Worm (Caenorhabditis elegans) whole organism, L4/young adult: Measurements from ENCODE around the gene T28A8.6.

ENCODE experiments used
- W03F9.2 ChIP-seq: fragments of 150-350 bp; optimal IDR thresholded peaks from 2 replicates; lab custom pipeline; 2014; ENCODE audit warnings: missing biosample characterization, missing genetic modification characterization
- dao-5 ChIP-seq: sonication (generic microtip); optimal IDR thresholded peaks from 2 replicates; lab custom pipeline; 2016; ENCODE audit warnings: missing genotype, missing genetic modification characterization, moderate library complexity, missing compliant biosample characterization
- him-1 ChIP-seq: sonication (generic microtip); optimal IDR thresholded peaks from 2 replicates; lab custom pipeline; 2016; ENCODE audit warnings: missing genotype, missing genetic modification reagents, missing genetic modification characterization, missing compliant biosample characterization

T28A8.6 gene

ce11 chrIII:13526191-13526590, 27.2 kb downstream of the T28A8.6 start:
- no peak for TF ChIP-seq dao-5
- no peak for TF ChIP-seq W03F9.2
- no peak for TF ChIP-seq him-1 (tag; lab: Kevin White, UChicago)

ce11 chrIII:13526702-13527101, 27.7 kb downstream of the T28A8.6 start:
- TF ChIP-seq W03F9.2 (no peak), dao-5 (no peak), him-1 (tag; lab: Kevin White, UChicago) (no peak)

ce11 chrIII:13527424-13528097, 28.6 kb downstream of the T28A8.6 start, which contains the start of gene lron-13:
Gene lron-13, plus strand, starts transcription at chrIII:13527438.
- TF ChIP-seq him-1 (tag; lab: Kevin White, UChicago) (no peak), dao-5 (no peak), W03F9.2 (no peak)

ce11 chrIII:13528513-13529249, 29.7 kb downstream of the T28A8.6 start:
- no peak for TF ChIP-seq dao-5
- TF ChIP-seq W03F9.2 = no peak
- no peak for TF ChIP-seq him-1 (tag; lab: Kevin White, UChicago)

ce11 chrIII:13530017-13530416, 31.0 kb downstream of the T28A8.6 start:
- TF ChIP-seq dao-5 (no peak), him-1 (tag; lab: Kevin White, UChicago) (no peak), W03F9.2 (no peak)

ce11 chrIII:13530838-13531237, 31.8 kb downstream of the T28A8.6 start:
- TF ChIP-seq dao-5 = no peak

DNA sequence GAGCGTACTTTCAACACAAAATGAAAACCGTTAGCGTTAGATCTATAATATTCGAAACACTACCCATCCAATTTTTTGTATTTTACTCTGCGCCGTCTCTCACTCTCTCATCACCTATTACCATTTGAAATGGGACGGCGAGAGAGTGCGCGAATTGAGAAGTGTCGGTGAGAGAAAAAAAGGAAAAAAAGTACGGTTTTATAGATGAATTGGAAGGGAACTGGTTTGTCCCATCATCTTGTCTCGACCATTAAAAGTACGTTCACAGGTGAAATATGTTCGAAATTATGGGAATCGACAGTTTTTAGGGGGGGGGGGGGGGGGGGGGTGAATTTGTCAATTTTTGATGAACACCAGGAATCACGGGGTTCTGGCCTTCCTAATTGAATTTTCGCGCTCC, 35.7 kb downstream of the T28A8.6 start:
- TF ChIP-seq dao-5 = no peak

DNA sequence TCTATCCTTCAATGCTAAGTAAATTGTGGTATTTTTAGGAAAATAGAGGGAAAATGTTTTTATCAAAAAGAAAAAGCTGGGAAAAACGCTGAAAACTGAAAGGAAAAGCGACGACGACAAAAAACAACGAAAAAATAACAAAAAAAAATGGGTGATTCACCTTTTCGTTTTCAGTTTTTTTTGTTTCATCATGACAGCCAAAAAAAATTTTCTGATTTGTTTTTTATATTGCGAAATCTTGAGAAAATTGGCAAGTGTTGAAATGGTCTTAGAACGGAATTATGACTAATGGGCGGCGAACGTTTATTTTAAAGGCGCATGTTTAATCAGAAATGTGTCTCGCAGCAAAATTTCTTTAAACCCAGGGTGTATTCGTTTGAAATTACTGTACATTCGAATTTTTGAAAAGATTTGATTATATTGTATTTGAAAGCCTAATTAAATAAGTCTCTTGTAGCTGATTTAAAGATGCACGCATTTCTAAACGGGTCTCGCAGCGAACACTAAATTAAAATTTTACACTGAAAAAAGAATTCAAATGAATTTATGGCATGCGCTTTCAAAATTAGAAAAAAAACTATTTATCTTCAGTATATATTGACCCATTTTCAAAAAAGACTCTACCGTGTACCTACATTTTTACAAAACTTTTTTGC, 36.9 kb downstream of the T28A8.6 start:
- TF ChIP-seq dao-5 (no peak), W03F9.2 (no peak), him-1 (tag; lab: Kevin White, UChicago) (no peak)

DNA sequence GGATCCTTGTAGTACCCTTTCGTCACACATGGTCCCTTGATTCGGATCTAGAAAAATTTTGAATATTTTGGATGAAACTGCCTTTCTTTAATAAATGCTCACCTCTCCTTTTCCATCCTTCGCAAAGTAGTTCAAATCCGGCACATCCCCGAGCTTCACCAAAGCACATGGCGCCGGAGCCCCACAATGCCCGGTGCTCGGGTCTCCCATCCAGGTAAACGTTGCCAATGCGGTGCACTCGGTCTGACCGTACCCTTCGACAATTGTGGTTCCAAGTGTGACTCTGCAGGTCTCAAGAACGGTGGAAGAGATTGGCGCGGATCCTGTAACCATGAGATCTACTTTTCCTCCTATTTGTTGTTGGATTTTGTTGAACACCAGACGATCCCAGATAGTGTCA, 41.8 kb downstream of the T28A8.6 start:
- TF ChIP-seq him-1 (tag; lab: Kevin White, UChicago) (no peak), W03F9.2 (no peak), dao-5 (no peak)

- TF ChIP-seq dao-5 (no peak), W03F9.2 (no peak), him-1 (tag; lab: Kevin White, UChicago) (no peak)
These were observed 43.5 kb downstream of the T28A8.6 start for ce11 chrIII:13542458-13542857.

DNA sequence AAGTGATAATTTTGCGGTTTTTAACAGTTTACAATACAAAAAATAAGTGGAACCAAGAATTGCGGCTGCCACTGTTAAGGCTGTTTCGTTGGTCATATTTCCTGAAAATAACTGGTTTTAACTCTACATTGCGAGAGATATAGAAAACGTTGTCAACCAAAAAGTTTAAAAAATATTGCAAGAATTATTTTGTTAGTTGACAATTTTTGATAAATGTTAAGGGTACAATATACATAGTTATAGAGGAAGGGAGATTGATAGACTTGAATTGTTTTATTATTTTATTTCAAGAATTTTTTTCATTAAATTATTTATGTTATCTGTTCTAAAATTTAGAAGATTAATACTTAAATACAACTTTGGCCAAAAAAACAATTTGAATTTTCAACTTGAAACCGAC, 44.4 kb downstream of the T28A8.6 start, which contains the start of gene acs-5:
Gene acs-5, minus strand, starts transcription at position 101 of the 400 bp plus-strand sequence.
- no peak for TF ChIP-seq him-1 (tag; lab: Kevin White, UChicago)
- TF ChIP-seq W03F9.2 = no peak
- TF ChIP-seq dao-5 = no peak

- TF ChIP-seq W03F9.2 (no peak), him-1 (tag; lab: Kevin White, UChicago) (no peak), dao-5 (no peak)
These were observed 45.6 kb downstream of the T28A8.6 start for ce11 chrIII:13544593-13544992.

DNA sequence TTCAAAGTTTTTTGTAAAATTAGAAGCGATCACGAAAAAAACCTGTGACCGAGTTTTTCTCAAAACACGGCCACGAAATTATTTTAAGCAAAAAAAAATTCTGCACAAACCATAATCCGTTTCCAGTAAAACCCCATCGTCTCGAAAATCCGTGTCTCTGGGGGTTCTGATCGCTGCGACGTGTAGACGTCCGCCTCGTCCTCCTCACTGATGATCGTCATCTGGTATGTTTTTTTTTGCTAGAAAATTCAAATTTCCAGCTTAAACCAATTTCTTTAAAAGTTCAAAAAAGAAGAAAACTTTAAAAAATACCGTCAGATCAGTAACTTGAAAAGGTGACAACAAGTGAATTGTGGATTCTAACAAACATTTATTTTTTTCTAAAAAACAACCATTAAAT, 47.5 kb downstream of the T28A8.6 start, which contains the start of gene Y76A2B.4:
Gene Y76A2B.4, minus strand, starts transcription at position 241 of the 400 bp plus-strand sequence.
- no peak for TF ChIP-seq dao-5
- TF ChIP-seq W03F9.2 = no peak
- TF ChIP-seq him-1 (tag; lab: Kevin White, UChicago) = no peak

ce11 chrIII:13548982-13549381, 50.0 kb downstream of the T28A8.6 start, which contains the start of gene mmad-1:
Gene mmad-1, minus strand, starts transcription at chrIII:13549005.
- TF ChIP-seq him-1 (tag; lab: Kevin White, UChicago) = no peak
- no peak for TF ChIP-seq dao-5
- peak; percentile 40 for TF ChIP-seq W03F9.2

ce11 chrIII:13549960-13550359, 51.0 kb downstream of the T28A8.6 start:
- TF ChIP-seq dao-5 (no peak), W03F9.2 (no peak), him-1 (tag; lab: Kevin White, UChicago) (no peak)
